Worm (Caenorhabditis elegans): Measurements from ENCODE around the gene F35F10.7.
A peak's percentile ranks its signal among the peaks of the same experiment; 100 is the strongest.

Gene F35F10.7

DNA sequence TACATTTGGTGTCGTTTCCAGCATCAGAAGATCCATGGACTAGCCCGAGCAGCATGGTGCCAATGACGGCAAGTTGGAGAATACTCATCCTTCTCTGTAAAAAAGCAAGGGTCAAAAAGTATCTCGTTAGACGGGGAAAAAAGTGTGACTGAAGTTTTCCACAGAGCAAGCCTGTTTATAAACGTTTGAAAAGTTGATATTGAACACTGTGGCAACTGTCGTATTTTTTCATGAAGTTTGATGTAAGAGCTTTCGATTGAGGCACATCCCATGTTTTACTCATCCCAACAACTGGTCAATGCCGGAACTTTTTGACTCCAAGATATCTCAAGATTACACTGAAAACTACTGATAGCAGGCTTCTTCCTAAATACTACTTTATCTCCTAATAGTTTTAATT is 31.7 kb upstream of the F35F10.7 start, which contains the start of gene F35F10.13:
F35F10.13 (minus strand) TSS at position 101 of the 400 bp plus-strand sequence.
- TF ChIP-seq ztf-4 (tag; optimal IDR thresholded peaks at IDR 0.05) (no peak), nhr-12 (tag; optimal IDR thresholded peaks at IDR 0.05) (no peak), lin-15B (tag; optimal IDR thresholded peaks at IDR 0.05) (no peak), aly-2 (tag; optimal IDR thresholded peaks at IDR 0.05) (no peak), jun-1 (tag; optimal IDR thresholded peaks at IDR 0.05) (no peak), R02D3.7 (tag; optimal IDR thresholded peaks at IDR 0.05) (no peak), fkh-2 (tag; optimal IDR thresholded peaks at IDR 0.05) (no peak), elt-3 (tag; optimal IDR thresholded peaks at IDR 0.05) (no peak), nhr-25 (tag; optimal IDR thresholded peaks at IDR 0.05) (no peak), fos-1 (tag; optimal IDR thresholded peaks at IDR 0.05) (no peak), nhr-23 (tag; optimal IDR thresholded peaks at IDR 0.05) (no peak), tbx-2 (tag; optimal IDR thresholded peaks at IDR 0.05) (no peak), nhr-11 (tag; optimal IDR thresholded peaks at IDR 0.05) (no peak), lin-39 (tag; optimal IDR thresholded peaks at IDR 0.05) (no peak), lsy-12 (tag; optimal IDR thresholded peaks at IDR 0.05) (no peak), ceh-28 (tag; optimal IDR thresholded peaks at IDR 0.05) (no peak), ceh-9 (tag; optimal IDR thresholded peaks at IDR 0.05) (no peak), ztf-11 (tag; optimal IDR thresholded peaks at IDR 0.05) (no peak), zag-1 (tag; optimal IDR thresholded peaks at IDR 0.05) (no peak)

DNA sequence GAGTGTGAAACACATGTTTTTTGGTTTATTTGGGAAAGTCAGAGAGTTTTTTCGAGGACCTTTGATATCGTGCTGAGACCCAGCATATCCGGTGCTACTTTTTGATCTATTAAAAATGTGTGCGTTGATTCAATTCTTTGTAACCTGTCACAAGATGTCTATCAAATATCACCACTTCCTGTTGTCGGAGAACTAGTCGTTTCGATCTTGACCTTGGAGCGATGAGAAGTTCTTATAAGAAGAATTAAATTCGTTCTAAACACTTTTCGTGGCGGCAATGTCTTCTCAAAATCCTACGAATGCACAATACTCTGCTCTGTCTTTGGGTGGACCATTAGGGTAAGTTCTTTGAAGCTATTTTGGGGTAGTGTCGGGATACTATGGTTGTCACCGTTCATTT is 28.9 kb upstream of the F35F10.7 start, which contains the start of gene F35F10.1:
F35F10.1 (plus strand) TSS at position 200 of the 400 bp plus-strand sequence.
- TF ChIP-seq pha-4 (tag; optimal IDR thresholded peaks at IDR 0.05) = no peak
- TF ChIP-seq ama-1 (optimal IDR thresholded peaks at IDR 0.05) = no peak
- no peak for TF ChIP-seq tbx-2 (tag; optimal IDR thresholded peaks at IDR 0.05)
- TF ChIP-seq lin-15B (tag; optimal IDR thresholded peaks at IDR 0.05) = no peak
- TF ChIP-seq pqm-1 (tag; optimal IDR thresholded peaks at IDR 0.05) = no peak
- TF ChIP-seq eor-1 (tag; optimal IDR thresholded peaks at IDR 0.05) = no peak
- TF ChIP-seq elt-3 (tag; optimal IDR thresholded peaks at IDR 0.05) = no peak
- TF ChIP-seq nhr-12 (tag; optimal IDR thresholded peaks at IDR 0.05) = no peak
- TF ChIP-seq nhr-76 (tag; optimal IDR thresholded peaks at IDR 0.05) = no peak
- TF ChIP-seq hmg-11 (tag; optimal IDR thresholded peaks at IDR 0.05) = no peak
- no peak for TF ChIP-seq nhr-11 (tag; optimal IDR thresholded peaks at IDR 0.05)
- TF ChIP-seq ceh-82 (tag; optimal IDR thresholded peaks at IDR 0.05) = no peak
- no peak for TF ChIP-seq fos-1 (tag; optimal IDR thresholded peaks at IDR 0.05)
- no peak for TF ChIP-seq elt-2 (tag; optimal IDR thresholded peaks at IDR 0.05)

DNA sequence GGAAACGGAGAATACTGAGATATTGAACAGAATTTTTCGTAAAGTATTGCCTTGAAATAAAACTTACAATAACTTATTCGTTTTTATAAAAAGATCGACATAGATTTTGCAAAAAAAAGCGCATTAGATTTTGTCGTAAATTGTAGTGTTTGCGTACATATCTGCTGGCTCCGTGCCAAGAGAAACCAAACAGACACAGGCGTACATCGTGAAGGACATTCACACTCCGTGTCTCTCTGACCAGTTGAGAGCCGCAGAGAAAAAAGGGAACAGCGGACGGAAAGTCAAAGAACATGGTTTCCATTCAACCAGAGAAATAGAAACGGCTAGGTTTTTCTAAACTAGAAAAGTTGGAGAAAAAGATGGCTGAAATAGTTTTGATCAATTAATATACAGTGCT is 28.1 kb upstream of the F35F10.7 start, which contains the start of gene arrd-19:
arrd-19 (minus strand) TSS at position 209 of the 400 bp plus-strand sequence.
- no peak for TF ChIP-seq skn-1 (tag; optimal IDR thresholded peaks at IDR 0.05)
- no peak for TF ChIP-seq ZK546.5 (tag; optimal IDR thresholded peaks at IDR 0.05)
- peak; percentile 45 for TF ChIP-seq snpc-4 (tag; optimal IDR thresholded peaks at IDR 0.05)
- TF ChIP-seq lin-39 (tag; optimal IDR thresholded peaks at IDR 0.05) = peak; percentile 60
- TF ChIP-seq mdl-1 (tag; optimal IDR thresholded peaks at IDR 0.05) = no peak
- TF ChIP-seq nhr-25 (tag; optimal IDR thresholded peaks at IDR 0.05) = peak; percentile 92
- TF ChIP-seq nhr-43 (tag; optimal IDR thresholded peaks at IDR 0.05; ENCODE audit: poor library complexity, severe bottlenecking) = peak; percentile 72
- TF ChIP-seq unc-62 (GFP tag; optimal IDR thresholded peaks at IDR 0.05) = no peak
- no peak for TF ChIP-seq nhr-237 (tag; optimal IDR thresholded peaks at IDR 0.05)
- TF ChIP-seq ama-1 (optimal IDR thresholded peaks at IDR 0.05) = no peak
- no peak for TF ChIP-seq fkh-2 (tag; optimal IDR thresholded peaks at IDR 0.05)
- no peak for TF ChIP-seq fkh-10 (GFP tag; optimal IDR thresholded peaks at IDR 0.05)
- TF ChIP-seq nhr-12 (tag; optimal IDR thresholded peaks at IDR 0.05) = no peak
- TF ChIP-seq elt-1 (tag; optimal IDR thresholded peaks at IDR 0.05) = no peak
- peak; percentile 52 for TF ChIP-seq ceh-28 (tag; optimal IDR thresholded peaks at IDR 0.05)
- no peak for TF ChIP-seq ceh-82 (tag; optimal IDR thresholded peaks at IDR 0.05)
- no peak for TF ChIP-seq nhr-76 (tag; optimal IDR thresholded peaks at IDR 0.05)
- TF ChIP-seq egl-27 (tag; optimal IDR thresholded peaks at IDR 0.05) = no peak
- TF ChIP-seq aly-2 (tag; optimal IDR thresholded peaks at IDR 0.05) = no peak
- TF ChIP-seq ceh-16 (tag; optimal IDR thresholded peaks at IDR 0.05) = no peak
- no peak for TF ChIP-seq ztf-11 (tag; optimal IDR thresholded peaks at IDR 0.05)
- TF ChIP-seq fos-1 (tag; optimal IDR thresholded peaks at IDR 0.05) = no peak
- peak; percentile 89 for TF ChIP-seq pha-4 (tag; optimal IDR thresholded peaks at IDR 0.05)
- TF ChIP-seq elt-2 (tag; optimal IDR thresholded peaks at IDR 0.05) = peak; percentile 46
- TF ChIP-seq ceh-9 (tag; optimal IDR thresholded peaks at IDR 0.05) = no peak
- peak; percentile 13 for TF ChIP-seq jun-1 (tag; optimal IDR thresholded peaks at IDR 0.05)
- TF ChIP-seq nhr-67 (tag; optimal IDR thresholded peaks at IDR 0.05) = no peak
- TF ChIP-seq pqm-1 (tag; optimal IDR thresholded peaks at IDR 0.05) = peak; percentile 11
- no peak for TF ChIP-seq nhr-28 (tag; optimal IDR thresholded peaks at IDR 0.05)
- no peak for TF ChIP-seq unc-39 (tag; optimal IDR thresholded peaks at IDR 0.05)
- TF ChIP-seq hmg-11 (tag; optimal IDR thresholded peaks at IDR 0.05) = peak; percentile 84
- no peak for TF ChIP-seq nhr-11 (tag; optimal IDR thresholded peaks at IDR 0.05)
- TF ChIP-seq nhr-77 (tag; optimal IDR thresholded peaks at IDR 0.05) = no peak
- TF ChIP-seq R02D3.7 (tag; optimal IDR thresholded peaks at IDR 0.05) = no peak
- peak; percentile 75 for TF ChIP-seq egl-5 (tag; optimal IDR thresholded peaks at IDR 0.05)
- TF ChIP-seq ztf-4 (tag; optimal IDR thresholded peaks at IDR 0.05) = no peak
- peak; percentile 70 for TF ChIP-seq lin-15B (tag; optimal IDR thresholded peaks at IDR 0.05)
- no peak for TF ChIP-seq zag-1 (tag; optimal IDR thresholded peaks at IDR 0.05)
- no peak for TF ChIP-seq sea-2 (GFP tag; optimal IDR thresholded peaks at IDR 0.05)
- peak; percentile 38 for TF ChIP-seq tbx-2 (tag; optimal IDR thresholded peaks at IDR 0.05)
- no peak for TF ChIP-seq daf-12 (tag; optimal IDR thresholded peaks at IDR 0.05)
- no peak for TF ChIP-seq mml-1 (tag; optimal IDR thresholded peaks at IDR 0.05)
- TF ChIP-seq elt-3 (tag; optimal IDR thresholded peaks at IDR 0.05) = peak in 1 of 3 experiments; percentile 39
- TF ChIP-seq eor-1 (tag; optimal IDR thresholded peaks at IDR 0.05) = no peak
